Fruit fly (Drosophila melanogaster): ENCODE data around the gene Rtel1.
A peak's percentile ranks its signal among the peaks of the same experiment; 100 is the strongest.

Rtel1 gene

DNA sequence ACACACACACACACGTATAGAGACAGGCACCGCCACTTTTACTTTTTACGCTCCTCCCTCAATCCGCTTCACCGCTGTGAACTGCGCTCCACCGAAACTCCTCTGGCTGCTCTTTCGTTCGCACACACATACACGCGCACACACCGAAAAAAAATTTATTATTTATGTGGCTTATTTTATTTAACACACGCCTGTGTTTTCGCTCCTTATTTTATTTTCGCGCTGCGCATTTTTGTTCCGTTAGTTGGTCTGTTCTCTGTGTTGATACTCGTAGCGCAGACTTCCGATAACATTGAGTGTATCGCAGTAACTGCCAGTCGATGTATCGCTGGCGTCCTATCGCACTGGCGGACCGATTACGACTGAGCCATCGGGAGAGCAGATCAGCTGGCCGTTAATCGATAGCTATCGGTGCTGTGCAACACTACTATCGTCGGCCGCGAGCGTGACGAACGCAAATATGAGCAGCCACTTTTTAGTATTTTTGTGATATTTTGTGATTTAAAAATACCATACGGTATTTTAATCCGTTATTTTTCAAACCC lies 9.8 kb upstream of the Rtel1 start, which contains the start of gene Snx27 (continued):
- TF ChIP-seq insv (GFP tag; optimal IDR thresholded peaks at IDR 0.05) = peak in 1 of 2 experiments; percentile 3
- TF ChIP-seq danr (GFP tag; IDR thresholded peaks at IDR 0.05) = no peak
- peak; percentile 50 for TF ChIP-seq Fer1 (GFP tag; optimal IDR thresholded peaks at IDR 0.05)
- peak; percentile 46 for TF ChIP-seq CG6854 (GFP tag; optimal IDR thresholded peaks at IDR 0.05)
- no peak for TF ChIP-seq Oaz (GFP tag; IDR thresholded peaks at IDR 0.05)
- peak; percentile 88 for TF ChIP-seq CG17186 (GFP tag; optimal IDR thresholded peaks at IDR 0.05)
- TF ChIP-seq CG4360 (GFP tag; IDR thresholded peaks at IDR 0.05) = no peak
- TF ChIP-seq sqz (GFP tag; optimal IDR thresholded peaks at IDR 0.05) = peak; percentile 21
- TF ChIP-seq ato (GFP tag; IDR thresholded peaks at IDR 0.05; ENCODE audit: partially characterized antibody) = peak; percentile 100
- peak; percentile 37 for TF ChIP-seq dm (GFP tag; optimal IDR thresholded peaks at IDR 0.05)
- TF ChIP-seq knrl (GFP tag; IDR thresholded peaks at IDR 0.05; ENCODE audit: partially characterized antibody) = peak; percentile 99
- peak; percentile 64 for TF ChIP-seq Antp (GFP tag; optimal IDR thresholded peaks at IDR 0.05)
- TF ChIP-seq CG6683 (GFP tag; optimal IDR thresholded peaks at IDR 0.05) = no peak
- peak; percentile 99 for TF ChIP-seq Myb (GFP tag; optimal IDR thresholded peaks at IDR 0.05)
- TF ChIP-seq CG2116 (GFP tag; optimal IDR thresholded peaks at IDR 0.05) = peak; percentile 93
- TF ChIP-seq CG32532 (GFP tag; IDR thresholded peaks at IDR 0.05) = peak; percentile 65
- TF ChIP-seq CG12071 (GFP tag; optimal IDR thresholded peaks at IDR 0.05) = no peak
- peak; percentile 36 for TF ChIP-seq nom (GFP tag; optimal IDR thresholded peaks at IDR 0.05)
- no peak for TF ChIP-seq org-1 (GFP tag; optimal IDR thresholded peaks at IDR 0.05)
- TF ChIP-seq bcd (GFP tag; optimal IDR thresholded peaks at IDR 0.05) = peak; percentile 53
- peak; percentile 24 for TF ChIP-seq CG5245 (GFP tag; optimal IDR thresholded peaks at IDR 0.05)
- peak; percentile 70 for TF ChIP-seq ci (GFP tag; IDR thresholded peaks at IDR 0.05)
- TF ChIP-seq dpn (GFP tag; optimal IDR thresholded peaks at IDR 0.05) = peak; percentile 32 to 68
- TF ChIP-seq E2f1 (GFP tag; IDR thresholded peaks at IDR 0.05) = 0 out of 2 replicates have a peak, but pooled peaks have one; percentile 27
- TF ChIP-seq CG7786 (GFP tag; optimal IDR thresholded peaks at IDR 0.05) = peak; percentile 28
- TF ChIP-seq gce (GFP tag; IDR thresholded peaks at IDR 0.05) = no peak; the same call in 2 of the 3 replicates
- peak; percentile 15 for TF ChIP-seq CG34376 (GFP tag; optimal IDR thresholded peaks at IDR 0.05)
- TF ChIP-seq sens (GFP tag) = peak; percentile 89
- TF ChIP-seq Stat92E (GFP tag; optimal IDR thresholded peaks at IDR 0.05) = peak in 1 of 3 experiments; percentile 65
- 0 out of 2 replicates have a peak, but pooled peaks have one; percentile 27 for TF ChIP-seq CG14441 (GFP tag; IDR thresholded peaks at IDR 0.05)
- TF ChIP-seq CG11093 (GFP tag; IDR thresholded peaks at IDR 0.05) = no peak
- TF ChIP-seq CG10431 (GFP tag; optimal IDR thresholded peaks at IDR 0.05) = peak; percentile 46
- TF ChIP-seq NfI (GFP tag; optimal IDR thresholded peaks at IDR 0.05) = peak; percentile 54
- TF ChIP-seq CG2129 (GFP tag; IDR thresholded peaks at IDR 0.05; ENCODE audit: partially characterized antibody) = peak; percentile 96
- TF ChIP-seq BEAF-32 (GFP tag; optimal IDR thresholded peaks at IDR 0.05) = peak; percentile 100
- TF ChIP-seq kay (GFP tag; optimal IDR thresholded peaks at IDR 0.05) = no peak
- TF ChIP-seq CG6813 (GFP tag; optimal IDR thresholded peaks at IDR 0.05) = peak; percentile 17
- TF ChIP-seq chm (GFP tag; IDR thresholded peaks at IDR 0.05) = peak; percentile 67
- peak; percentile 61 for TF ChIP-seq CG12769 (tag; optimal IDR thresholded peaks at IDR 0.05)
- TF ChIP-seq Dek (tag; optimal IDR thresholded peaks at IDR 0.05) = peak; percentile 47
- TF ChIP-seq pan (optimal IDR thresholded peaks at IDR 0.05) = no peak
- peak in 1 of 2 experiments; percentile 5 for TF ChIP-seq pan (GFP tag; optimal IDR thresholded peaks at IDR 0.05 in 1 of 2, IDR thresholded peaks at IDR 0.05 in 1 of 2)
- peak; percentile 10 for TF ChIP-seq Sox102F (GFP tag; optimal IDR thresholded peaks at IDR 0.05)
- TF ChIP-seq Xbp1 (GFP tag; optimal IDR thresholded peaks at IDR 0.05) = peak; percentile 53
- peak; percentile 39 for TF ChIP-seq CG17912 (GFP tag; optimal IDR thresholded peaks at IDR 0.05)
- peak; percentile 9; the same call in 1 of the 3 replicates for TF ChIP-seq otp (GFP tag; IDR thresholded peaks at IDR 0.05)
- peak; percentile 50 for TF ChIP-seq CTCF (GFP tag; optimal IDR thresholded peaks at IDR 0.05)
- peak; percentile 35 for TF ChIP-seq CG17359 (tag; optimal IDR thresholded peaks at IDR 0.05)
- TF ChIP-seq CG16813 (GFP tag; IDR thresholded peaks at IDR 0.05; ENCODE audit: partially characterized antibody) = peak; percentile 100
- TF ChIP-seq Bgb (GFP tag; IDR thresholded peaks at IDR 0.05; ENCODE audit: partially characterized antibody) = peak; percentile 100

Data from whole organism, embryonic.